Worm (Caenorhabditis elegans) whole organism, early embryonic: ENCODE results near the gene egl-43.

ENCODE experiments used
- B0310.2 ChIP-seq: sonication (generic microtip); optimal IDR thresholded peaks from 2 replicates; lab custom pipeline; 2016; ENCODE audit warnings: mild to moderate bottlenecking, missing genetic modification characterization, missing compliant biosample characterization
- F13C5.2 ChIP-seq: sonication (generic microtip); optimal IDR thresholded peaks from 2 replicates; lab custom pipeline; 2017; ENCODE audit warnings: mild to moderate bottlenecking, missing genetic modification characterization, inconsistent platforms, missing compliant biosample characterization
- aly-1 ChIP-seq: sonication (generic microtip); optimal IDR thresholded peaks from 2 replicates; lab custom pipeline; 2016; ENCODE audit warnings: missing genetic modification characterization, missing compliant biosample characterization
- ama-1 ChIP-seq: fragments of 150-350 bp; optimal IDR thresholded peaks from 2 replicates; lab custom pipeline; 2014
- ceh-13 ChIP-seq: fragments of 200-800 bp; sonication (Bioruptor generic); optimal IDR thresholded peaks from 2 replicates; lab custom pipeline; 2018; ENCODE audit warnings: mild to moderate bottlenecking, missing genetic modification characterization, missing compliant biosample characterization
- ceh-36 ChIP-seq: sonication (generic microtip); optimal IDR thresholded peaks from 2 replicates; lab custom pipeline; 2016; ENCODE audit warnings: missing genetic modification characterization, inconsistent platforms, missing compliant biosample characterization
- ets-7 ChIP-seq: sonication (generic microtip); optimal IDR thresholded peaks from 2 replicates; lab custom pipeline; 2016; ENCODE audit warnings: missing genotype, missing genetic modification characterization, missing compliant biosample characterization
- flt-1 ChIP-seq: fragments of 200-800 bp; sonication (Bioruptor generic); IDR thresholded peaks from 2 replicates; pipeline ENCODE4 v1.3.6; 2022; ENCODE audit warnings: missing genetic modification characterization, missing compliant biosample characterization
- hmbx-1 ChIP-seq: sonication (generic microtip); optimal IDR thresholded peaks from 2 replicates; lab custom pipeline; 2016; ENCODE audit warnings: mild to moderate bottlenecking, missing genetic modification characterization, missing compliant biosample characterization
- hmg-4 ChIP-seq: fragments of 200-800 bp; sonication (Bioruptor generic); optimal IDR thresholded peaks from 2 replicates; lab custom pipeline; 2018; ENCODE audit warnings: mild to moderate bottlenecking, missing genetic modification characterization, missing compliant biosample characterization
- hnd-1 ChIP-seq: sonication (generic microtip); optimal IDR thresholded peaks from 2 replicates; lab custom pipeline; 2016; ENCODE audit warnings: missing genetic modification characterization, missing compliant biosample characterization
- pes-1 ChIP-seq: fragments of 200-800 bp; sonication (Bioruptor generic); IDR thresholded peaks from 2 replicates; pipeline ENCODE4 v1.3.6; 2022; ENCODE audit warnings: missing genetic modification reagents, missing genetic modification characterization, missing compliant biosample characterization
- scrt-1 ChIP-seq: fragments of 200-800 bp; sonication (Bioruptor generic); IDR thresholded peaks from 2 replicates; pipeline ENCODE4 v1.3.6; 2022; ENCODE audit warnings: missing genetic modification characterization, missing compliant biosample characterization
- sea-1 ChIP-seq: fragments of 200-800 bp; sonication (Bioruptor generic); conservative IDR thresholded peaks from 2 replicates; pipeline ENCODE4 v1.3.6; 2022; ENCODE audit warnings: missing genetic modification characterization, missing compliant biosample characterization
- tbx-11 ChIP-seq: fragments of 200-800 bp; sonication (Bioruptor generic); IDR thresholded peaks from 2 replicates; pipeline ENCODE4 v1.3.6; 2022; ENCODE audit warnings: missing genetic modification characterization, missing compliant biosample characterization
- tbx-37 ChIP-seq: fragments of 200-800 bp; sonication (Bioruptor generic); conservative IDR thresholded peaks from 2 replicates; pipeline ENCODE4 v1.3.6; 2022; ENCODE audit warnings: missing genetic modification reagents, missing genetic modification characterization, missing compliant biosample characterization
- tra-4 ChIP-seq: sonication (generic microtip); optimal IDR thresholded peaks from 2 replicates; lab custom pipeline; 2017; ENCODE audit warnings: missing genetic modification characterization, missing compliant biosample characterization

Gene egl-43

ce11 chrII:9976405-9976804 is 21.4 kb downstream of the egl-43 start, which contains the start of gene R53.8:
R53.8 (plus strand) TSS chrII:9976705.
- TF ChIP-seq pes-1 (GFP tag; lab: Robert Waterston, UW) (no peak), ceh-36 (tag; lab: Kevin White, UChicago) (no peak), scrt-1 (GFP tag; lab: Robert Waterston, UW) (no peak)

- TF ChIP-seq ets-7 (tag; lab: Kevin White, UChicago) (no peak), F13C5.2 (tag; lab: Kevin White, UChicago) (no peak), aly-1 (tag; lab: Kevin White, UChicago) (no peak), pes-1 (GFP tag; lab: Robert Waterston, UW) (no peak), hmbx-1 (no peak), scrt-1 (GFP tag; lab: Robert Waterston, UW) (no peak), ama-1 (lab: Kevin White, UChicago) (no peak), tbx-37 (GFP tag; lab: Robert Waterston, UW) (no peak), ceh-36 (tag; lab: Kevin White, UChicago) (no peak), hnd-1 (no peak), flt-1 (GFP tag; lab: Robert Waterston, UW) (no peak), B0310.2 (tag; lab: Kevin White, UChicago) (no peak), tbx-11 (GFP tag; lab: Robert Waterston, UW) (no peak)
These were observed 25.2 kb downstream of the egl-43 start, which contains the start of gene ZK892.6 for ce11 chrII:9980077-9980631. ZK892.6 (minus strand) TSS chrII:9980127.

ce11 chrII:9981760-9982159 is 26.8 kb downstream of the egl-43 start, which contains the start of gene sdz-38:
sdz-38 (minus strand) TSS chrII:9981860.
- TF ChIP-seq hmbx-1: no peak
- TF ChIP-seq hmg-4 (GFP tag; lab: Kevin White, UChicago): no peak
- TF ChIP-seq tra-4: no peak
- no peak for TF ChIP-seq ama-1 (lab: Kevin White, UChicago)
- no peak for TF ChIP-seq aly-1 (tag; lab: Kevin White, UChicago)
- TF ChIP-seq hnd-1: no peak
- no peak for TF ChIP-seq pes-1 (GFP tag; lab: Robert Waterston, UW)
- no peak for TF ChIP-seq sea-1
- TF ChIP-seq F13C5.2 (tag; lab: Kevin White, UChicago): no peak
- no peak for TF ChIP-seq ets-7 (tag; lab: Kevin White, UChicago)
- TF ChIP-seq tbx-11 (GFP tag; lab: Robert Waterston, UW): no peak
- TF ChIP-seq scrt-1 (GFP tag; lab: Robert Waterston, UW): no peak
- TF ChIP-seq ceh-13 (GFP tag; lab: Kevin White, UChicago): no peak
- no peak for TF ChIP-seq ceh-36 (tag; lab: Kevin White, UChicago)
- no peak for TF ChIP-seq flt-1 (GFP tag; lab: Robert Waterston, UW)
- no peak for TF ChIP-seq B0310.2 (tag; lab: Kevin White, UChicago)
- no peak for TF ChIP-seq tbx-37 (GFP tag; lab: Robert Waterston, UW)

ce11 chrII:9982437-9982836 is 27.5 kb downstream of the egl-43 start:
- TF ChIP-seq sea-1 (no peak), ceh-36 (tag; lab: Kevin White, UChicago) (no peak), ceh-13 (GFP tag; lab: Kevin White, UChicago) (no peak), aly-1 (tag; lab: Kevin White, UChicago) (no peak), ets-7 (tag; lab: Kevin White, UChicago) (no peak), pes-1 (GFP tag; lab: Robert Waterston, UW) (no peak)

- TF ChIP-seq ceh-36 (tag; lab: Kevin White, UChicago) (no peak), tbx-37 (GFP tag; lab: Robert Waterston, UW) (no peak), aly-1 (tag; lab: Kevin White, UChicago) (no peak), hmg-4 (GFP tag; lab: Kevin White, UChicago) (peak; percentile 47), hmbx-1 (no peak), B0310.2 (tag; lab: Kevin White, UChicago) (no peak), pes-1 (GFP tag; lab: Robert Waterston, UW) (no peak), F13C5.2 (tag; lab: Kevin White, UChicago) (peak; percentile 49), tbx-11 (GFP tag; lab: Robert Waterston, UW) (no peak), ets-7 (tag; lab: Kevin White, UChicago) (no peak), ama-1 (lab: Kevin White, UChicago) (no peak), ceh-13 (GFP tag; lab: Kevin White, UChicago) (no peak), scrt-1 (GFP tag; lab: Robert Waterston, UW) (no peak), tra-4 (no peak), hnd-1 (no peak), sea-1 (no peak), flt-1 (GFP tag; lab: Robert Waterston, UW) (no peak)
These were observed 29.9 kb downstream of the egl-43 start for ce11 chrII:9984866-9985336.

ce11 chrII:9986635-9987575 is 31.9 kb downstream of the egl-43 start:
- TF ChIP-seq ama-1 (lab: Kevin White, UChicago): no peak

ce11 chrII:9988620-9989019 is 33.6 kb downstream of the egl-43 start:
- TF ChIP-seq flt-1 (GFP tag; lab: Robert Waterston, UW): no peak
